Worm (Caenorhabditis elegans) whole organism, young adult: Measurements from ENCODE around the gene T23B5.6.
"Not testable (repeated sequence)": the region's sequence is repeated elsewhere in the genome, so short reads cannot be mapped to it uniquely, and the experiment has no call there.

Experiments
- B0261.1 ChIP-seq: sonication (generic microtip); optimal IDR thresholded peaks from 2 replicates; lab custom pipeline; 2016; ENCODE audit warnings: mild to moderate bottlenecking, missing genetic modification characterization, moderate library complexity, missing compliant biosample characterization
- F39B2.1 ChIP-seq: fragments of 200-800 bp; sonication (Bioruptor generic); IDR thresholded peaks from 2 replicates; pipeline ENCODE4 v1.3.6; 2022; ENCODE audit warnings: missing genetic modification reagents, missing genetic modification characterization, missing compliant biosample characterization
- F57C9.4 ChIP-seq: sonication (generic microtip); optimal IDR thresholded peaks from 2 replicates; lab custom pipeline; 2017; ENCODE audit warnings: mild to moderate bottlenecking, missing genetic modification characterization, missing compliant biosample characterization
- K11D2.4 ChIP-seq: fragments of 200-800 bp; sonication (Bioruptor generic); IDR thresholded peaks from 2 replicates; pipeline ENCODE4 v1.3.6; 2022; ENCODE audit warnings: missing genetic modification reagents, missing genetic modification characterization, missing compliant biosample characterization
- K12H6.12 ChIP-seq: fragments of 200-800 bp; sonication (Bioruptor generic); optimal IDR thresholded peaks from 2 replicates; lab custom pipeline; 2018; ENCODE audit warnings: mild to moderate bottlenecking, missing genetic modification characterization, missing compliant biosample characterization
- Y53G8AR.9 ChIP-seq: fragments of 200-800 bp; sonication (Bioruptor generic); conservative IDR thresholded peaks from 2 replicates; pipeline ENCODE4 v1.3.6; 2022; ENCODE audit warnings: missing genetic modification reagents, missing genetic modification characterization, missing compliant biosample characterization
- Y95B8A.8 ChIP-seq: fragments of 200-800 bp; sonication (Bioruptor generic); IDR thresholded peaks from 2 replicates; pipeline ENCODE4 v1.3.6; 2022; ENCODE audit warnings: missing genetic modification reagents, missing genetic modification characterization, missing compliant biosample characterization
- attf-3 ChIP-seq: fragments of 200-800 bp; sonication (Bioruptor generic); conservative IDR thresholded peaks from 2 replicates; pipeline ENCODE4 v1.3.6; 2022; ENCODE audit warnings: missing genetic modification reagents, missing genetic modification characterization, missing compliant biosample characterization
- bed-2 ChIP-seq: fragments of 200-800 bp; sonication (Bioruptor generic); IDR thresholded peaks from 2 replicates; pipeline ENCODE4 v1.3.6; 2022; ENCODE audit warnings: missing genetic modification reagents, missing genetic modification characterization, missing compliant biosample characterization
- ccch-3 ChIP-seq: fragments of 200-800 bp; sonication (Bioruptor generic); optimal IDR thresholded peaks from 2 replicates; lab custom pipeline; 2018; ENCODE audit warnings: mild to moderate bottlenecking, missing genetic modification characterization, missing compliant biosample characterization
- cebp-1 ChIP-seq, 2 experiments: fragments of 200-800 bp in 1 of 2; sonication (Bioruptor generic) in 1 of 2; sonication (generic microtip) in 1 of 2; IDR thresholded peaks in 1 of 2; optimal IDR thresholded peaks in 1 of 2; 2 replicates each; pipeline versions ENCODE4 v1.3.6 to Lab custom; 2017 to 2022; ENCODE audit warnings: missing compliant biosample characterization in 2 of 2, missing genetic modification characterization in 2 of 2, mild to moderate bottlenecking in 1 of 2, missing genetic modification reagents in 1 of 2, moderate library complexity in 1 of 2
- ceh-27 ChIP-seq: fragments of 200-800 bp; sonication (Bioruptor generic); optimal IDR thresholded peaks from 2 replicates; lab custom pipeline; 2018; ENCODE audit warnings: mild to moderate bottlenecking, missing genetic modification characterization, moderate library complexity, missing compliant biosample characterization
- ceh-58 ChIP-seq: fragments of 200-800 bp; sonication (Bioruptor generic); IDR thresholded peaks from 2 replicates; pipeline ENCODE4 v1.3.6; 2022; ENCODE audit warnings: missing genetic modification characterization, missing compliant biosample characterization
- dox-1 ChIP-seq: fragments of 200-800 bp; sonication (Bioruptor generic); IDR thresholded peaks from 2 replicates; pipeline ENCODE4 v1.3.6; 2022; ENCODE audit warnings: missing genetic modification reagents, missing genetic modification characterization, missing compliant biosample characterization
- egl-18 ChIP-seq: fragments of 200-800 bp; sonication (Bioruptor generic); IDR thresholded peaks from 2 replicates; pipeline ENCODE4 v1.3.6; 2022; ENCODE audit warnings: missing genetic modification reagents, missing genetic modification characterization, missing compliant biosample characterization
- fkh-3 ChIP-seq: sonication (generic microtip); optimal IDR thresholded peaks from 2 replicates; lab custom pipeline; 2016; ENCODE audit warnings: mild to moderate bottlenecking, missing genetic modification characterization, missing compliant biosample characterization
- him-1 ChIP-seq: sonication (generic microtip); optimal IDR thresholded peaks from 2 replicates; lab custom pipeline; 2016; ENCODE audit warnings: missing genotype, missing genetic modification reagents, missing genetic modification characterization, missing compliant biosample characterization
- hlh-26 ChIP-seq: fragments of 200-800 bp; sonication (Bioruptor generic); conservative IDR thresholded peaks from 2 replicates; pipeline ENCODE4 v1.3.6; 2022; ENCODE audit warnings: missing genetic modification reagents, missing genetic modification characterization, missing compliant biosample characterization
- hmg-1.2 ChIP-seq: fragments of 200-800 bp; sonication (Bioruptor generic); IDR thresholded peaks from 2 replicates; pipeline ENCODE4 v1.3.6; 2022; ENCODE audit warnings: missing genetic modification reagents, missing genetic modification characterization, missing compliant biosample characterization
- let-526 ChIP-seq: fragments of 200-800 bp; sonication (Bioruptor generic); IDR thresholded peaks from 2 replicates; pipeline ENCODE4 v1.3.6; 2022; ENCODE audit warnings: missing genetic modification reagents, missing genetic modification characterization, missing compliant biosample characterization
- lin-35 ChIP-seq, 3 experiments: fragments of 150-350 bp in 2 of 3; sonication (generic microtip) in 1 of 3; optimal IDR thresholded peaks; 2 replicates each; lab custom pipeline; 2014 to 2018; ENCODE audit warnings: missing biosample characterization in 3 of 3, missing genetic modification characterization in 3 of 3, missing genetic modification reagents in 3 of 3
- lin-40 ChIP-seq: sonication (generic microtip); optimal IDR thresholded peaks from 2 replicates; lab custom pipeline; 2016; ENCODE audit warnings: missing genetic modification characterization, mild to moderate bottlenecking, missing compliant biosample characterization, missing genotype, missing genetic modification reagents
- lir-1 ChIP-seq: fragments of 200-800 bp; sonication (Bioruptor generic); conservative IDR thresholded peaks from 2 replicates; pipeline ENCODE4 v1.3.6; 2022; ENCODE audit warnings: missing genetic modification reagents, missing genetic modification characterization, missing compliant biosample characterization
- lsl-1 ChIP-seq: fragments of 200-800 bp; sonication (Bioruptor generic); optimal IDR thresholded peaks from 2 replicates; lab custom pipeline; 2018; ENCODE audit warnings: mild to moderate bottlenecking, missing genetic modification characterization, moderate library complexity, missing compliant biosample characterization
- madf-6 ChIP-seq: fragments of 200-800 bp; sonication (Bioruptor generic); IDR thresholded peaks from 2 replicates; pipeline ENCODE4 v1.3.6; 2022; ENCODE audit warnings: missing genetic modification reagents, missing genetic modification characterization, missing compliant biosample characterization
- madf-8 ChIP-seq: fragments of 200-800 bp; sonication (Bioruptor generic); conservative IDR thresholded peaks from 2 replicates; pipeline ENCODE4 v1.3.6; 2022; ENCODE audit warnings: missing genetic modification reagents, missing genetic modification characterization, missing compliant biosample characterization
- nfya-2 ChIP-seq: fragments of 200-800 bp; sonication (Bioruptor generic); IDR thresholded peaks from 2 replicates; pipeline ENCODE4 v1.3.6; 2022; ENCODE audit warnings: missing genetic modification reagents, missing genetic modification characterization, missing compliant biosample characterization
- nhr-120 ChIP-seq: fragments of 200-800 bp; sonication (Bioruptor generic); IDR thresholded peaks from 2 replicates; pipeline ENCODE4 v1.3.6; 2022; ENCODE audit warnings: missing genetic modification characterization, missing compliant biosample characterization
- sdz-38 ChIP-seq: sonication (generic microtip); optimal IDR thresholded peaks from 2 replicates; lab custom pipeline; 2016; ENCODE audit warnings: missing genotype, missing genetic modification characterization, missing compliant biosample characterization
- snpc-1.1 ChIP-seq: sonication (generic microtip); optimal IDR thresholded peaks from 2 replicates; lab custom pipeline; 2017; ENCODE audit warnings: missing genetic modification characterization, mild to moderate bottlenecking, missing compliant biosample characterization, antibody characterized with exemption, moderate library complexity, missing genotype, missing genetic modification reagents; ENCODE audit not compliant: insufficient read depth
- snpc-3.4 ChIP-seq: sonication (generic microtip); optimal IDR thresholded peaks from 2 replicates; lab custom pipeline; 2017; ENCODE audit warnings: missing genetic modification characterization, mild to moderate bottlenecking, missing compliant biosample characterization, antibody characterized with exemption, moderate library complexity, missing genotype, missing genetic modification reagents
- tlf-1 ChIP-seq: fragments of 200-800 bp; sonication (Bioruptor generic); optimal IDR thresholded peaks from 2 replicates; lab custom pipeline; 2018; ENCODE audit warnings: mild to moderate bottlenecking, missing genetic modification characterization, missing compliant biosample characterization
- unc-130 ChIP-seq: sonication (generic microtip); optimal IDR thresholded peaks from 2 replicates; lab custom pipeline; 2016; ENCODE audit warnings: missing genetic modification reagents, missing genetic modification characterization, missing compliant biosample characterization
- ztf-22 ChIP-seq: fragments of 200-800 bp; sonication (Bioruptor generic); optimal IDR thresholded peaks from 2 replicates; lab custom pipeline; 2018; ENCODE audit warnings: mild to moderate bottlenecking, missing genetic modification characterization, moderate library complexity, missing compliant biosample characterization

Gene T23B5.6

DNA sequence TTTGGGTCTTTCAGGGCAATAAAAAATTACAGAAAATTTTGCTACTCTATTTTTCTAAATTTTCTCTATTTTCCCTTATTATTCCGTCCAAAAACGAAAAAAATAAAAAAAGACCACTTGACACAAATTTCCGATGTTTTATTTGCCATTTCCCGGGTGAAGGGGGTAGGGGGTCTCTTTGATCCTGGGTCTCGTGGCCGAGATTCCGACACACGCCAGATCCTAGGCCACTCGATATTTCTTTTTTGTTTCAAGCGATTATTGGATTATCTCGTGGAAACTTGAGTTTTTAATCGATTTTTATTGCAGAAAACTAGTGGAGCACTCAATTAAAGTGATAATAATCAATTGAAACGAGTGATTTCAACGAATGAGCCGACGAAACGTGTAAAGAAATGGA lies 23.9 kb downstream of the T23B5.6 start, which contains the start of the genes wdfy-3 and C26H9A.4:
wdfy-3 (plus strand) TSS at position 308 of the 400 bp plus-strand sequence.
C26H9A.4 (plus strand) TSS at position 317 of the 400 bp plus-strand sequence.
- no peak for TF ChIP-seq nhr-120 (GFP tag; lab: Robert Waterston, UW)
- TF ChIP-seq ceh-27 (GFP tag; lab: Kevin White, UChicago) = peak; percentile 22

DNA sequence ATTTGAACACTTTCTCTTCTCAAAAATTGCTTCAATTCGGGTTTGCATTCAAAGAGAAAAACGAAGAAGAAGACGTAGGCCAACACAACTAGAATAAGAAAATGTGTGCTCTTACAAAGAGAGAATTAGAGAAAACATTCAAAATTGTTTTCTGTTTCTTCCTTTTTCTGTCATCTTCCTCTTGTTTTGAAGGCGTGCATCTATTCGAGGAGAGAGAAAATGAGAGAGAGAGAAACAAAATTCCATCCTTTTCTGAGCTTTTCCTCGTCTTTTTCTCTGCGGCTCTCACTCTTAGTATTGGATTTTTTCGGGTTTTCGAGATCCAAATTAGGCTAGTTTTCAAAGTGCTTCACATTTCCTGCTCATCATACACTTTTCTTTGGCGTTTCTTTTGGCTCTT lies 25.5 kb downstream of the T23B5.6 start:
- peak; percentile 37 for TF ChIP-seq K12H6.12 (tag; lab: Kevin White, UChicago)
- no peak for TF ChIP-seq let-526 (GFP tag; lab: Robert Waterston, UW)
- peak; percentile 7; the same call in 1 of the 2 replicates for TF ChIP-seq hmg-1.2 (GFP tag; lab: Robert Waterston, UW)

DNA sequence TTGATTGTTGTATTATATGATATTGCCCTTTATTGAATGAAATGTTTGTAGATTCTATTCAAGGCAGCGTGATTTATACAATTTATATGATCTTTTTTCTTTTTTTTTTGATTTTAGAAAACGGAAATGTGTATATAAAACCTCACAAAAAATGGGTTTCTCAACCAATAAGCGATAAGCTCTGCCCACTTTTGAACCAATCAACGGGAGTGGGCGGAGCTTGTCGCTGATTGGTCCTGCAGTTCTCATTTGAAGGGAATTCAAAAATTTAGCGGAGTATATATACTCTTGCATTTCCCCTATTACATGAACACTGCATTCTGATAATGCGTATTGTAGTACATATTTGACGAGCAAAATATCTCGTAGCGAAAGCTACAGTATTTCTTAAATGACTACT lies 26.4 kb downstream of the T23B5.6 start:
- TF ChIP-seq him-1 (tag; lab: Kevin White, UChicago) (peak; percentile 4), nfya-2 (GFP tag; lab: Robert Waterston, UW) (no peak), attf-3 (GFP tag; lab: Robert Waterston, UW) (no peak)

DNA sequence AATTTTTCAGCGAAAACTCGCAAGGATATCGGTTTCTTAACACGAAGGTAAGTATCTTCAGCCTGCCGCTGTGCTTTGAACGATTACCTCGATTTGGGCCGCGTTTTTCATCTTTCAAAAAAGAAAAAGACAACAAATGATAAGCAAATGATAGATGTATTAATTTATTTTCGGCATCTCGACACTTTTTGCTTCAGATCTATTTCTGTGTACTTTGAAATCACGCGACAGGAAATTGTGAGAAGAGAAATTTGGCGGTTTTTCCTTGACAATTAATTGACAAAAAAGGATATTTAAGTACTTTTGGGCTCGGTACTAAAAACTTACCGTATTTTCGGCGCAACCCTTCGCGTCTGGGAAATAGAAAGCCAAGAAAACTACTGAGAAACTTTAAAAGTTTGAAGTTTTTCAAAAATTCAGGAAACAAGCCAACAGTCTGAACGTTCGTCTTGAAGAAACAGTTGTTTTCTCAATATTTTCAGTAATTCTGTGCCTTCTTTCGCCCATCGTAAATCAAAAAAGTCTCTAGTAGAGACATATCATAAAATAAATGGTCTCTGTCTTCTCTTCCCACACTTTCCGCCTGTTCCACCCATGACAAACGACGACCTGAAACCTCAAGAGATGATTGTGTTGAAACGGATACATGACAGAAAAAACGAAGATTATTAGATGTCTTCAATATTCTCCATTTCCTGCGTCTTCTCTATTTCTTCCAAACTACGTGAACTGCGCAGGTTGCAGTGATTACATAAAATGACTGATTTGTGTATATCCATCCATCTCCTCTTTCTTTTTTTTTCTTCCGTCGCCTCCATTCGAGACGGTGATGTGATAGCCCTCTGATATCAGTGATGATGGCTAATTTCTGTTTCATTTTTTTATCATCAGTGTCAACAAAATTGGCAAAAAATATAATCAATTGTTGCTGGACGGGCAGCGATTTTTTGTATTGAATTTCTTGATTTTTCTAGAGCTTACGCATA lies 35.9 kb downstream of the T23B5.6 start:
- no peak for TF ChIP-seq K12H6.12 (tag; lab: Kevin White, UChicago)
- TF ChIP-seq tlf-1 (GFP tag; lab: Kevin White, UChicago) = no peak
- TF ChIP-seq bed-2 = no peak
- no peak for TF ChIP-seq lin-35 (GFP tag; optimal IDR thresholded peaks at IDR 0.05; lab: Kevin White, UChicago)
- TF ChIP-seq, all 124 proteins: peak for 0

DNA sequence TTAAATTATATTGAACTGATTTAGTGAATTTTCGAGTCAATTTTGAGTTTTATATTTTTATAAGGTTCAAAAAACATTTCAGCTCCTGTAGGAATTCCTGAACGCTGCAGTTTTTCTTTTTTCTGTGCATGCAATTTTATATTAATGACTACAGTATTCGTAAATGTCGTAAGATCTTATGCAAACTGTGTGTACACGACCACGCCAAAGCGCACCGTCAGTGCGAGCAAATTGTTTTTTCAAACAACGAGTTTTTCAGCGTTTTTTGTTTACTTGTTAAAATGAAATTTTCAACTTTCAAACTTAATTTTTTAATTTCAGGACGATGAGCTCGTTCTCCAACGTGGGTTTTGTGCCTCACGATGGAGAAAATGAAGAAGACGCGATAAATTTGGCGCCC lies 36.9 kb downstream of the T23B5.6 start, which contains the start of gene vha-7:
vha-7 (plus strand) TSS at position 326 of the 400 bp plus-strand sequence.
- no peak for TF ChIP-seq Y53G8AR.9
- no peak for TF ChIP-seq sdz-38 (tag; lab: Kevin White, UChicago)
- no peak for TF ChIP-seq K11D2.4
- TF ChIP-seq madf-6 (GFP tag; lab: Robert Waterston, UW) = peak; percentile 36
- peak; percentile 69 for TF ChIP-seq lsl-1
- peak; percentile 71 for TF ChIP-seq madf-8
- TF ChIP-seq snpc-3.4 (tag; lab: Kevin White, UChicago) = peak; percentile 8
- TF ChIP-seq cebp-1 (GFP tag; IDR thresholded peaks at IDR 0.05; lab: Robert Waterston, UW) = no peak
- no peak for TF ChIP-seq cebp-1 (tag; optimal IDR thresholded peaks at IDR 0.05; lab: Kevin White, UChicago)

DNA sequence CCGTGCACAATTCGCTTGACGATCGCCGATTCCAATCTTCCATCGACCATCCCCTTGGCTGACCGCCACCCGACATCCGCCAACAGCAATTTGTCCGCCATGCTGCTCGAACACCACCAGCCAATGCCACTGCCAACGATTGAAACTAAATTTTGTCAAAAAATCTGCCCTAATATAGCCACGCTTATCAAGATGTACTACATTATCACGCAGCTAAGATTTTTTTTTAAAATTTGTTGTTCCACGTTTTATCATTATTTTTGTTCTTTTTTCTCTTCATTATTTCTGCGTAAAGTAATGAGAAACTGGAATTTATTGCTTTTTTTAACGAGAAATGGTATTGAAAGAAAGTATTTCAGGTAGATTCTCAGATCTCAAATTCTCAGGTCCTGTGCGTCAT lies 37.7 kb downstream of the T23B5.6 start, which contains the start of gene C26H9A.3:
C26H9A.3 (minus strand) TSS at position 101 of the 400 bp plus-strand sequence.
- not testable (repeated sequence) for TF ChIP-seq K12H6.12 (tag; lab: Kevin White, UChicago); ceh-58 (GFP tag; lab: Robert Waterston, UW); fkh-3 (tag; lab: Kevin White, UChicago)

DNA sequence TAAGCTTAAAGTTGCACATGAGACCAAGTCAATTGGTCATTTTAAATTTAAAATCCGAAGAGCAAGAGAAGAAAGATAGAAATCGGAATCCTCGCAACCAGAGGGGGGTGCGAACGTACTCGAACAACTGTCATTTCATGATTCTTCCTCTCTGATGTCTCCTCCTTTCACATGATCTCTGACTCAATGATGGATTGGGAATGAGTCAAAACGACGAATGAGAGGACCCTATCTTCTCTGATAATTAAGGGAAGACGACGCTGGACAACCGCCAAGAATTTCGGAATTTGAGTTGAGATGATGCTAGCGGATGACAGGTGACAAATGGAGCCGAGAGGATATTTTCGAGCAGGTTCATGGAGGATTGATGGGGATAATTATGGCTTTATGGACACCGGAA lies 39.7 kb downstream of the T23B5.6 start:
- TF ChIP-seq ztf-22 (GFP tag; lab: Kevin White, UChicago) (no peak), K11D2.4 (no peak), hlh-26 (GFP tag; lab: Robert Waterston, UW) (no peak), F57C9.4 (tag; lab: Kevin White, UChicago) (no peak), ccch-3 (GFP tag; lab: Kevin White, UChicago) (no peak), B0261.1 (no peak), snpc-1.1 (no peak), unc-130 (no peak), F39B2.1 (GFP tag; lab: Robert Waterston, UW) (no peak), Y95B8A.8 (GFP tag; lab: Robert Waterston, UW) (no peak), hmg-1.2 (GFP tag; lab: Robert Waterston, UW) (no peak), dox-1 (GFP tag; lab: Robert Waterston, UW) (no peak), lin-40 (tag; lab: Kevin White, UChicago) (no peak), lir-1 (GFP tag; lab: Robert Waterston, UW) (no peak), egl-18 (no peak)
